Fruit fly (Drosophila melanogaster) whole organism, adult: ENCODE results near the gene CG6901.

ENCODE experiments used
- CG33017 ChIP-seq: fragments of 200-800 bp; sonication (Bioruptor generic); optimal IDR thresholded peaks from 2 replicates; lab custom pipeline; 2018; ENCODE audit warnings: missing biosample characterization, mild to moderate bottlenecking, missing genetic modification characterization, moderate library complexity
- CG5204 ChIP-seq: fragments of 200-800 bp; sonication (Bioruptor generic); optimal IDR thresholded peaks from 2 replicates; lab custom pipeline; 2016; ENCODE audit warnings: missing biosample characterization, missing genetic modification characterization
- CG7045 ChIP-seq: fragments of 200-800 bp; sonication (Bioruptor generic); optimal IDR thresholded peaks from 2 replicates; lab custom pipeline; 2017; ENCODE audit warnings: missing biosample characterization, mild to moderate bottlenecking, missing genetic modification characterization
- Clk ChIP-seq: fragments of 200-800 bp; sonication (Bioruptor generic); optimal IDR thresholded peaks from 2 replicates; lab custom pipeline; 2017; ENCODE audit warnings: missing biosample characterization, missing genetic modification characterization
- Crg-1 ChIP-seq: fragments of 200-800 bp; sonication (Bioruptor generic); optimal IDR thresholded peaks from 2 replicates; lab custom pipeline; 2016; ENCODE audit warnings: missing biosample characterization, missing genetic modification characterization
- kay ChIP-seq: fragments of 200-800 bp; sonication (Bioruptor generic); peaks from one replicate; lab custom pipeline; 2016; ENCODE audit warnings: missing biosample characterization, missing genetic modification characterization, borderline replicate concordance

dm6 chr3R:16360008-16360407, 36.8 kb downstream of the CG6901 start, which contains the start of gene CG42446:
- TF ChIP-seq Clk (GFP tag; lab: Kevin White, UChicago) (no peak), CG5204 (GFP tag; lab: Kevin White, UChicago) (no peak), CG33017 (tag; lab: Kevin White, UChicago) (no peak), CG7045 (GFP tag; lab: Kevin White, UChicago) (no peak), Crg-1 (GFP tag; lab: Kevin White, UChicago) (no peak), kay (GFP tag; lab: Kevin White, UChicago) (no peak)
